Worm (Caenorhabditis elegans): ENCODE measurements around the gene F13H8.1.

DNA sequence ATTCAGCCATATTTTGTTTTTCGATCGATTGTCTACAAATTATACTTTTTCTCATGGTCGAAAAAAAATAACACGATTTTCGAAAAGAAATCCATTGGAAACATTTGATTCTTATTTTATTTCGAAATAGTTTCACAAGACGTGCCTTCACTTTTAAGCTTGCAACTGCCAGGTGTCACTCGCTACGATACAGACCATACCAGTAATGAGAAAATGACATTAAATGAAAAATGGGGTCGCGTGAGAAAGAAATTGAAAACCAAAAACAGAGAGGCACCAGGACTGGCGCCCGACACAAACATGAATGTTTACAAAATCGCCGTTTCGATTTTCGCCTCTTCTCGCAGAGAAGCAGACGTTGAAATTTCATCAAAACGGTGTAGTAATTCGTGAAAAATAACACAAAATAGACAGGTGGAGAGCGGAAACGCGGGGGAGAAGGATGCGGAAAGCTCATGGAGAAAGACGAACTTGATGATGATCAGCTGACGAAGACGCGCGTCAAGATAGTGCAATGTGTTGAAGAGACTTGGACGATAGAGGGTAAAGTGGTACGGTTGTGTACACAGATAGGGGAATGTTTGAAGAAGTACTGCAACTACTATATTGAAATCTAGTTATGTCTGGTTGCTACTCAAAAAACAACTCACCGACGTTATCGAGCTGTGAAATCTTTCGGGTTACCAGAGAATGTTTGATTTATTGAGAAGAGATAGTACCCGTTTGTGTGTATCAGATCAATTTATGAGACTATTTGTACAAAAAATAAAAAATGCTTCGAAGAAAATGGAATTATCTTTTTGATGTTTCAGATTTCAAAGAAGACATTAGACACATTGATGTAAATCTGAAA lies 46.9 kb upstream of the F13H8.1 start:
- TF ChIP-seq ces-1 (GFP tag; optimal IDR thresholded peaks at IDR 0.05): no peak
- TF ChIP-seq jun-1 (tag; optimal IDR thresholded peaks at IDR 0.05): no peak
- peak; percentile 78 for TF ChIP-seq blmp-1 (tag; optimal IDR thresholded peaks at IDR 0.05)
- no peak for TF ChIP-seq lin-13 (GFP tag; optimal IDR thresholded peaks at IDR 0.05)
- no peak for TF ChIP-seq alr-1 (tag; optimal IDR thresholded peaks at IDR 0.05; ENCODE audit: borderline replicate concordance)
- TF ChIP-seq zag-1 (tag; optimal IDR thresholded peaks at IDR 0.05): no peak
- no peak for TF ChIP-seq unc-30 (tag; optimal IDR thresholded peaks at IDR 0.05)
- peak in 1 of 3 experiments; percentile 3 for TF ChIP-seq dpl-1 (GFP tag; optimal IDR thresholded peaks at IDR 0.05)
- TF ChIP-seq ama-1 (optimal IDR thresholded peaks at IDR 0.05): no peak

All from whole organism, L1 larva.